Fruit fly (Drosophila melanogaster) whole organism, embryonic: ENCODE measurements around the gene CG1307.

Experiments
- ATbp ChIP-seq: fragments of 200-800 bp; sonication (Bioruptor generic); optimal IDR thresholded peaks from 2 replicates; lab custom pipeline; 2017; ENCODE audit warnings: missing biosample characterization, mild to moderate bottlenecking, missing genetic modification characterization, missing genetic modification reagents
- Bgb ChIP-seq: fragments of 200-800 bp; sonication (Bioruptor generic); IDR thresholded peaks from 2 replicates; pipeline ENCODE4 v1.3.6; 2022; ENCODE audit warnings: missing biosample characterization, missing genetic modification characterization; ENCODE audit not compliant: partially characterized antibody
- CG10209 ChIP-seq: fragments of 200-800 bp; sonication (Bioruptor generic); optimal IDR thresholded peaks from 3 replicates; lab custom pipeline; 2017; ENCODE audit warnings: missing biosample characterization, mild to moderate bottlenecking, missing genetic modification characterization, missing genetic modification reagents
- CG10959 ChIP-seq: fragments of 200-800 bp; sonication (Bioruptor generic); IDR thresholded peaks from 2 replicates; pipeline ENCODE4 v1.3.6; 2022; ENCODE audit warnings: missing biosample characterization, missing genetic modification characterization
- CG11247 ChIP-seq: fragments of 200-800 bp; sonication (Bioruptor generic); IDR thresholded peaks from 2 replicates; pipeline ENCODE4 v1.3.6; 2022; ENCODE audit warnings: missing biosample characterization, missing genetic modification characterization
- CG11560 ChIP-seq: fragments of 200-800 bp; sonication (Bioruptor generic); IDR thresholded peaks from 3 replicates; pipeline ENCODE4 v1.3.6; 2022; ENCODE audit warnings: missing biosample characterization, missing genetic modification characterization
- CG15011 ChIP-seq: fragments of 200-800 bp; sonication (Bioruptor generic); optimal IDR thresholded peaks from 3 replicates; lab custom pipeline; 2018; ENCODE audit warnings: missing biosample characterization, mild to moderate bottlenecking, missing genetic modification characterization
- CG1529 ChIP-seq: fragments of 200-800 bp; sonication (Bioruptor generic); optimal IDR thresholded peaks from 3 replicates; lab custom pipeline; 2018; ENCODE audit warnings: missing biosample characterization, missing genetic modification characterization
- CG15601 ChIP-seq: fragments of 200-800 bp; sonication (Bioruptor generic); optimal IDR thresholded peaks from 3 replicates; lab custom pipeline; 2019; ENCODE audit warnings: missing biosample characterization, mild to moderate bottlenecking, missing genetic modification characterization, moderate library complexity
- CG17186 ChIP-seq: fragments of 200-800 bp; sonication (Bioruptor generic); optimal IDR thresholded peaks from 3 replicates; lab custom pipeline; 2017; ENCODE audit warnings: missing biosample characterization, missing genetic modification reagents, missing genetic modification characterization
- CG17328 ChIP-seq: fragments of 200-800 bp; sonication (Bioruptor generic); IDR thresholded peaks from 2 replicates; pipeline ENCODE4 v1.3.6; 2022; ENCODE audit warnings: missing biosample characterization, missing genetic modification characterization
- CG18476 ChIP-seq: fragments of 200-800 bp; sonication (Bioruptor generic); optimal IDR thresholded peaks from 2 replicates; lab custom pipeline; 2016; ENCODE audit warnings: missing biosample characterization, mild to moderate bottlenecking, missing genetic modification characterization
- CG2199 ChIP-seq: fragments of 200-800 bp; sonication (Bioruptor generic); IDR thresholded peaks from 3 replicates; pipeline ENCODE4 v1.3.6; 2022; ENCODE audit warnings: missing biosample characterization, missing genetic modification characterization
- CG2875 ChIP-seq: fragments of 200-800 bp; sonication (Bioruptor generic); optimal IDR thresholded peaks from 2 replicates; lab custom pipeline; 2017; ENCODE audit warnings: missing biosample characterization, mild to moderate bottlenecking, missing genetic modification characterization, missing genetic modification reagents
- CG30431 ChIP-seq: fragments of 200-800 bp; sonication (Bioruptor generic); optimal IDR thresholded peaks from 2 replicates; lab custom pipeline; 2017; ENCODE audit warnings: missing biosample characterization, missing genetic modification characterization
- CG33557 ChIP-seq: fragments of 200-800 bp; sonication (Bioruptor generic); optimal IDR thresholded peaks from 2 replicates; lab custom pipeline; 2019; ENCODE audit warnings: missing biosample characterization, mild to moderate bottlenecking, missing genetic modification characterization, moderate library complexity
- CG5953 ChIP-seq: fragments of 200-800 bp; sonication (Bioruptor generic); IDR thresholded peaks from 2 replicates; pipeline ENCODE4 v1.3.6; 2022; ENCODE audit warnings: missing biosample characterization, missing genetic modification characterization
- CG6813 ChIP-seq: fragments of 200-800 bp; sonication (Bioruptor generic); optimal IDR thresholded peaks from 2 replicates; lab custom pipeline; 2017; ENCODE audit warnings: missing biosample characterization, missing genetic modification characterization, mild to moderate bottlenecking, moderate library complexity, missing genetic modification reagents
- CG7987 ChIP-seq: fragments of 200-800 bp; sonication (Bioruptor generic); optimal IDR thresholded peaks from 2 replicates; lab custom pipeline; 2018; ENCODE audit warnings: missing biosample characterization, mild to moderate bottlenecking, missing genetic modification characterization, moderate library complexity
- CG8290 ChIP-seq, 3 experiments: fragments of 200-800 bp; sonication (Bioruptor generic); optimal IDR thresholded peaks; 2 replicates each; lab custom pipeline; 2016 to 2019; ENCODE audit warnings: missing biosample characterization in 3 of 3, missing genetic modification characterization in 3 of 3, mild to moderate bottlenecking in 2 of 3, moderate library complexity in 1 of 3
- CG9215 ChIP-seq: fragments of 200-800 bp; sonication (Bioruptor generic); IDR thresholded peaks from 2 replicates; pipeline ENCODE4 v1.3.6; 2022; ENCODE audit warnings: missing biosample characterization, missing genetic modification characterization
- Dip3 ChIP-seq: fragments of 200-800 bp; sonication (Bioruptor generic); optimal IDR thresholded peaks from 3 replicates; lab custom pipeline; 2016; ENCODE audit warnings: missing biosample characterization, missing genetic modification characterization
- Ets65A ChIP-seq: fragments of 200-800 bp; sonication (Bioruptor generic); peaks from one replicate; lab custom pipeline; 2016; ENCODE audit warnings: missing biosample characterization, missing genetic modification characterization
- Fer2 ChIP-seq: fragments of 200-800 bp; sonication (Bioruptor generic); optimal IDR thresholded peaks from 2 replicates; lab custom pipeline; 2018; ENCODE audit warnings: missing biosample characterization, mild to moderate bottlenecking, missing genetic modification characterization, moderate library complexity
- HLHmδ ChIP-seq: fragments of 200-800 bp; sonication (Bioruptor generic); optimal IDR thresholded peaks from 2 replicates; lab custom pipeline; 2018; ENCODE audit warnings: missing biosample characterization, mild to moderate bottlenecking, missing genetic modification characterization, moderate library complexity
- Hmx ChIP-seq: fragments of 200-800 bp; sonication (Bioruptor generic); optimal IDR thresholded peaks from 2 replicates; lab custom pipeline; 2016; ENCODE audit warnings: missing biosample characterization, missing genetic modification characterization
- Kr ChIP-seq: fragments of 200-800 bp; sonication (Bioruptor generic); optimal IDR thresholded peaks from 2 replicates; lab custom pipeline; 2017; ENCODE audit warnings: missing biosample characterization, mild to moderate bottlenecking, missing genetic modification characterization
- Med ChIP-seq: fragments of 200-800 bp; sonication (Bioruptor generic); peaks from one replicate; lab custom pipeline; 2016; ENCODE audit warnings: missing biosample characterization, missing genetic modification characterization, mild to moderate bottlenecking, inconsistent platforms, moderate library complexity
- Vsx1 ChIP-seq: fragments of 200-800 bp; sonication (Bioruptor generic); optimal IDR thresholded peaks from 2 replicates; lab custom pipeline; 2017; ENCODE audit warnings: missing biosample characterization, mild to moderate bottlenecking, missing genetic modification characterization, missing genetic modification reagents
- Xrp1 ChIP-seq: fragments of 200-800 bp; sonication (Bioruptor generic); IDR thresholded peaks from 2 replicates; pipeline ENCODE4 v1.3.6; 2022; ENCODE audit warnings: missing biosample characterization, missing genetic modification characterization
- bcd ChIP-seq: fragments of 200-800 bp; sonication (Bioruptor generic); optimal IDR thresholded peaks from 2 replicates; lab custom pipeline; 2017; ENCODE audit warnings: missing biosample characterization, mild to moderate bottlenecking, missing genetic modification characterization
- bowl ChIP-seq: fragments of 200-800 bp; sonication (Bioruptor generic); IDR thresholded peaks from 2 replicates; pipeline ENCODE4 v1.3.6; 2022; ENCODE audit warnings: missing biosample characterization, missing genetic modification characterization
- chm ChIP-seq: fragments of 200-800 bp; sonication (Bioruptor generic); IDR thresholded peaks from 2 replicates; pipeline ENCODE4 v1.3.6; 2022; ENCODE audit warnings: missing biosample characterization, missing genetic modification characterization
- ci ChIP-seq: fragments of 200-800 bp; sonication (Bioruptor generic); IDR thresholded peaks from 3 replicates; pipeline ENCODE4 v1.3.6; 2022; ENCODE audit warnings: missing biosample characterization, missing genetic modification characterization
- dmrt11E ChIP-seq: fragments of 200-800 bp; sonication (Bioruptor generic); optimal IDR thresholded peaks from 3 replicates; lab custom pipeline; 2018; ENCODE audit warnings: missing biosample characterization, mild to moderate bottlenecking, missing genetic modification characterization, moderate library complexity
- fd64A ChIP-seq: fragments of 200-800 bp; sonication (Bioruptor generic); optimal IDR thresholded peaks from 3 replicates; lab custom pipeline; 2018; ENCODE audit warnings: missing biosample characterization, mild to moderate bottlenecking, missing genetic modification characterization
- gce ChIP-seq: fragments of 200-800 bp; sonication (Bioruptor generic); IDR thresholded peaks from 3 replicates; pipeline ENCODE4 v1.3.6; 2022; ENCODE audit warnings: missing biosample characterization, missing genetic modification characterization
- grau ChIP-seq: fragments of 200-800 bp; optimal IDR thresholded peaks from 3 replicates; lab custom pipeline; 2019; ENCODE audit warnings: missing biosample characterization, mild to moderate bottlenecking, missing genetic modification characterization, moderate library complexity
- grn ChIP-seq: fragments of 200-800 bp; sonication (Bioruptor generic); optimal IDR thresholded peaks from 3 replicates; lab custom pipeline; 2017; ENCODE audit warnings: missing biosample characterization, missing genetic modification characterization
- hbn ChIP-seq: fragments of 200-800 bp; sonication (Bioruptor generic); IDR thresholded peaks from 2 replicates; pipeline ENCODE4 v1.3.6; 2022; ENCODE audit warnings: missing biosample characterization, missing genetic modification characterization; ENCODE audit not compliant: partially characterized antibody
- kni ChIP-seq: fragments of 200-800 bp; sonication (Bioruptor generic); optimal IDR thresholded peaks from 3 replicates; lab custom pipeline; 2017; ENCODE audit warnings: mild to moderate bottlenecking, missing biosample characterization, missing genetic modification reagents, missing genetic modification characterization
- lab ChIP-seq: fragments of 200-800 bp; sonication (Bioruptor generic); optimal IDR thresholded peaks from 3 replicates; lab custom pipeline; 2017; ENCODE audit warnings: missing biosample characterization, missing genetic modification characterization, mild to moderate bottlenecking, moderate library complexity, missing genetic modification reagents
- oc ChIP-seq: fragments of 200-800 bp; sonication (Bioruptor generic); optimal IDR thresholded peaks from 2 replicates; lab custom pipeline; 2018; ENCODE audit warnings: missing biosample characterization, mild to moderate bottlenecking, missing genetic modification characterization, moderate library complexity
- onecut ChIP-seq: fragments of 200-800 bp; sonication (Bioruptor generic); IDR thresholded peaks from 2 replicates; pipeline ENCODE4 v1.3.6; 2022; ENCODE audit warnings: missing biosample characterization, missing genetic modification characterization
- org-1 ChIP-seq: fragments of 200-800 bp; sonication (Bioruptor generic); optimal IDR thresholded peaks from 2 replicates; lab custom pipeline; 2017; ENCODE audit warnings: missing biosample characterization, missing genetic modification characterization
- prd ChIP-seq, 3 experiments: fragments of >200 bp in 2 of 3; fragments of 200-800 bp in 1 of 3; sonication (Bioruptor generic) in 1 of 3; optimal IDR thresholded peaks in 2 of 3; IDR thresholded peaks in 1 of 3; 2 replicates in 2 of 3; 3 replicates in 1 of 3; pipeline versions ENCODE4 v1.3.6 to Lab custom; 2017 to 2022; ENCODE audit warnings: missing biosample characterization in 1 of 3, missing genetic modification characterization in 1 of 3
- sim ChIP-seq: fragments of 200-800 bp; sonication (Bioruptor generic); IDR thresholded peaks from 2 replicates; pipeline ENCODE4 v1.3.6; 2022; ENCODE audit warnings: missing biosample characterization, missing genetic modification characterization
- sisA ChIP-seq: fragments of 200-800 bp; sonication (Bioruptor generic); IDR thresholded peaks from 2 replicates; pipeline ENCODE4 v1.3.6; 2022; ENCODE audit warnings: missing biosample characterization, missing genetic modification characterization

The CG1307 gene

DNA sequence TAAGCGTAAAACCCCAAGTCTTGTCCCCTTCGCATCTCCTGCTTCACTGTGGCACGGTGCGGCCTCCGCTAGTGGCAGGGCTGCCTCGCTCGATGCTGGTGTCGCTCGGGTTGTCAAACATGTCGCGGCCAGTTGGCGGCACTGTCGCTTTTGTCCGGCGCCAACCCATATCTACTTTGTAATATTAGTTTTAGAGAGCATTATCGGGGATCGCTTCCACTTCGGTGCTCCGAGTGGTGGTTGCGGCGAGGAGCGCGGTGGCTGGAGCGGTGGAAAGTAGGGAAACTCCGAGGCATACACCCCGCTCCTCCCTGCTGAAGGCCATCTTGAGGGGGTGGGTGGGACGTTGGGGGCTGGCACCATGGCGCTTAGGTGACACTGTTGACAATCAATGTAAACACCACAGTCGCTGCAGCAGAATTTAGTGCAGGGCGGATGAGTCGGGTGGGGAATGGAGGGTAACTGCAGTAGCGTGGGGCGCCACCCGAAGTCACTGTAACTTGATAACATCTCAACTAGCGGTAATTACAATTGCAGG is 7.9 kb upstream of the CG1307 start (continued):
- TF ChIP-seq hbn (GFP tag; lab: Robert Waterston, UW) = no peak
- peak; percentile 57 for TF ChIP-seq Kr (GFP tag; lab: Kevin White, UChicago)
- peak; percentile 61 for TF ChIP-seq fd64A
- TF ChIP-seq dmrt11E = peak; percentile 46
- TF ChIP-seq sim (GFP tag; lab: Robert Waterston, UW) = peak; percentile 42; the same call in 1 of the 2 replicates
- TF ChIP-seq CG15011 (GFP tag; lab: Kevin White, UChicago) = peak; percentile 15
- no peak for TF ChIP-seq CG11247 (GFP tag; lab: Robert Waterston, UW)
- TF ChIP-seq CG30431 (GFP tag; lab: Kevin White, UChicago) = peak; percentile 13
- TF ChIP-seq HLHmδ (GFP tag; lab: Kevin White, UChicago) = peak; percentile 95
- peak; percentile 17 for TF ChIP-seq Med
- TF ChIP-seq onecut (GFP tag; lab: Robert Waterston, UW) = peak; percentile 14; the same call in 1 of the 2 replicates
- 0 out of 2 replicates have a peak, but pooled peaks have one; percentile 28 for TF ChIP-seq sisA (GFP tag; lab: Robert Waterston, UW)
- TF ChIP-seq gce (GFP tag; lab: Robert Waterston, UW) = no peak; the same call in 2 of the 3 replicates
- TF ChIP-seq grau = peak; percentile 41
- peak; percentile 53 for TF ChIP-seq CG17328 (GFP tag; lab: Robert Waterston, UW)
- peak; percentile 54; the same call in 1 of the 2 replicates for TF ChIP-seq chm (GFP tag; lab: Robert Waterston, UW)
- TF ChIP-seq Fer2 (tag; lab: Kevin White, UChicago) = no peak
- TF ChIP-seq CG9215 (GFP tag; lab: Robert Waterston, UW) = no peak
- TF ChIP-seq bcd = peak; percentile 42
- no peak for TF ChIP-seq CG18476 (GFP tag; lab: Kevin White, UChicago)
- TF ChIP-seq Ets65A (GFP tag; lab: Kevin White, UChicago) = peak; percentile 42
- TF ChIP-seq CG10959 (GFP tag; lab: Robert Waterston, UW) = peak; percentile 8; the same call in 1 of the 2 replicates
- peak; percentile 45 for TF ChIP-seq CG17186 (GFP tag; lab: Kevin White, UChicago)
- TF ChIP-seq CG1529 (GFP tag; lab: Kevin White, UChicago) = peak; percentile 39
- TF ChIP-seq CG2199 (GFP tag; lab: Robert Waterston, UW) = 0 out of 3 replicates have a peak, but pooled peaks have one; percentile 51
- TF ChIP-seq CG33557 = peak; percentile 79
- no peak for TF ChIP-seq bowl
- TF ChIP-seq CG5953 = 0 out of 2 replicates have a peak, but pooled peaks have one; percentile 34
- TF ChIP-seq org-1 (GFP tag; lab: Kevin White, UChicago) = peak; percentile 57
- TF ChIP-seq Dip3 (GFP tag; lab: Kevin White, UChicago) = no peak
- peak; percentile 68 for TF ChIP-seq lab (GFP tag; lab: Kevin White, UChicago)
- peak; percentile 57 for TF ChIP-seq oc
- TF ChIP-seq CG6813 (GFP tag; lab: Kevin White, UChicago) = peak; percentile 44
- TF ChIP-seq CG10209 (GFP tag; lab: Kevin White, UChicago) = peak; percentile 45
- TF ChIP-seq CG2875 = peak; percentile 81
- TF ChIP-seq ATbp (GFP tag; lab: Kevin White, UChicago) = peak; percentile 80
- peak; percentile 69 for TF ChIP-seq grn
- no peak for TF ChIP-seq CG11560
- TF ChIP-seq prd (optimal IDR thresholded peaks at IDR 0.05; lab: Kevin White, UChicago) = no peak
- TF ChIP-seq prd (GFP tag; IDR thresholded peaks at IDR 0.05; lab: Robert Waterston, UW) = peak; percentile 33; the same call in 1 of the 3 replicates
- peak; percentile 39 for TF ChIP-seq Vsx1
- TF ChIP-seq Bgb (GFP tag; lab: Robert Waterston, UW) = no peak
- peak; percentile 81 for TF ChIP-seq ci (GFP tag; lab: Robert Waterston, UW)
- peak; percentile 17 for TF ChIP-seq CG7987 (GFP tag; lab: Kevin White, UChicago)
- TF ChIP-seq Hmx (GFP tag; lab: Kevin White, UChicago) = no peak
- peak; percentile 74 for TF ChIP-seq kni
- peak; percentile 52 for TF ChIP-seq CG15601
- TF ChIP-seq CG8290 (GFP tag; optimal IDR thresholded peaks at IDR 0.05; lab: Kevin White, UChicago) = no peak
- TF ChIP-seq CG8290 (tag; optimal IDR thresholded peaks at IDR 0.05; lab: Kevin White, UChicago) = peak in 1 of 2 experiments; percentile 56
- TF ChIP-seq Xrp1 (GFP tag; lab: Robert Waterston, UW) = peak; percentile 71
